Worm (Caenorhabditis elegans): ENCODE data around the gene lin-23.

- no peak for TF ChIP-seq ama-1 (optimal IDR thresholded peaks at IDR 0.05)
- TF ChIP-seq hnd-1 (tag; optimal IDR thresholded peaks at IDR 0.05) = no peak
- TF ChIP-seq hmbx-1 (tag; optimal IDR thresholded peaks at IDR 0.05) = no peak
- TF ChIP-seq flt-1 (GFP tag; IDR thresholded peaks at IDR 0.05) = no peak
- no peak for TF ChIP-seq tbx-37 (GFP tag; conservative IDR thresholded peaks at IDR 0.05)
- no peak for TF ChIP-seq B0310.2 (tag; optimal IDR thresholded peaks at IDR 0.05)
- TF ChIP-seq ets-7 (tag; optimal IDR thresholded peaks at IDR 0.05) = no peak
- TF ChIP-seq ceh-13 (GFP tag; optimal IDR thresholded peaks at IDR 0.05) = no peak
These were observed 3.5 kb downstream of the lin-23 start for ce11 chrII:6374646-6375045.

All from whole organism, early embryonic.